Worm (Caenorhabditis elegans) whole organism, young adult: ENCODE results near the gene cpt-2.

Source experiments
- B0261.1 ChIP-seq: sonication (generic microtip); optimal IDR thresholded peaks from 2 replicates; lab custom pipeline; 2016; ENCODE audit warnings: mild to moderate bottlenecking, missing genetic modification characterization, moderate library complexity, missing compliant biosample characterization
- B0336.3 ChIP-seq: fragments of 200-800 bp; sonication (Bioruptor generic); IDR thresholded peaks from 2 replicates; pipeline ENCODE4 v1.3.6; 2022; ENCODE audit warnings: missing genetic modification characterization, missing compliant biosample characterization
- C17E4.6 ChIP-seq: fragments of 200-800 bp; sonication (Bioruptor generic); IDR thresholded peaks from 2 replicates; pipeline ENCODE4 v1.3.6; 2022; ENCODE audit warnings: missing genetic modification reagents, missing genetic modification characterization, missing compliant biosample characterization
- F22D6.2 ChIP-seq: sonication (generic microtip); optimal IDR thresholded peaks from 2 replicates; lab custom pipeline; 2016; ENCODE audit warnings: mild to moderate bottlenecking, missing genetic modification characterization, missing compliant biosample characterization
- F23B12.7 ChIP-seq: sonication (generic microtip); optimal IDR thresholded peaks from 2 replicates; lab custom pipeline; 2017; ENCODE audit warnings: missing genetic modification characterization, mild to moderate bottlenecking, missing compliant biosample characterization, antibody characterized with exemption, moderate library complexity; ENCODE audit not compliant: insufficient read depth
- Y56A3A.18 ChIP-seq: fragments of 200-800 bp; sonication (Bioruptor generic); IDR thresholded peaks from 2 replicates; pipeline ENCODE4 v1.3.6; 2022; ENCODE audit warnings: missing genetic modification reagents, missing genetic modification characterization, missing compliant biosample characterization
- Y95B8A.8 ChIP-seq: fragments of 200-800 bp; sonication (Bioruptor generic); IDR thresholded peaks from 2 replicates; pipeline ENCODE4 v1.3.6; 2022; ENCODE audit warnings: missing genetic modification reagents, missing genetic modification characterization, missing compliant biosample characterization
- ZK185.1 ChIP-seq: sonication (generic microtip); optimal IDR thresholded peaks from 2 replicates; lab custom pipeline; 2016; ENCODE audit warnings: mild to moderate bottlenecking, missing genetic modification characterization, missing compliant biosample characterization; ENCODE audit not compliant: poor library complexity, severe bottlenecking
- ama-1 ChIP-seq, 3 experiments: fragments of 150-350 bp in 1 of 3; sonication (generic microtip) in 2 of 3; optimal IDR thresholded peaks; 2 replicates each; lab custom pipeline; 2014 to 2018; ENCODE audit warnings: missing biosample characterization in 2 of 3, missing genetic modification characterization in 2 of 3, missing genetic modification reagents in 2 of 3
- athp-1 ChIP-seq: sonication (generic microtip); optimal IDR thresholded peaks from 2 replicates; lab custom pipeline; 2017; ENCODE audit warnings: mild to moderate bottlenecking, missing genetic modification characterization, missing compliant biosample characterization
- attf-5 ChIP-seq: fragments of 200-800 bp; sonication (Bioruptor generic); optimal IDR thresholded peaks from 2 replicates; lab custom pipeline; 2018; ENCODE audit warnings: mild to moderate bottlenecking, missing genetic modification characterization, missing compliant biosample characterization
- cebp-2 ChIP-seq: fragments of 200-800 bp; sonication (Bioruptor generic); IDR thresholded peaks from 2 replicates; pipeline ENCODE4 v1.3.6; 2022; ENCODE audit warnings: missing genetic modification characterization, missing compliant biosample characterization
- ceh-27 ChIP-seq: fragments of 200-800 bp; sonication (Bioruptor generic); optimal IDR thresholded peaks from 2 replicates; lab custom pipeline; 2018; ENCODE audit warnings: mild to moderate bottlenecking, missing genetic modification characterization, moderate library complexity, missing compliant biosample characterization
- ceh-79 ChIP-seq: sonication (generic microtip); optimal IDR thresholded peaks from 2 replicates; lab custom pipeline; 2017; ENCODE audit warnings: mild to moderate bottlenecking, missing genetic modification characterization, missing compliant biosample characterization
- chd-7 ChIP-seq: sonication (generic microtip); optimal IDR thresholded peaks from 2 replicates; lab custom pipeline; 2016; ENCODE audit warnings: mild to moderate bottlenecking, missing genetic modification characterization, moderate library complexity, missing compliant biosample characterization
- efl-1 ChIP-seq: fragments of 150-350 bp; optimal IDR thresholded peaks from 2 replicates; lab custom pipeline; 2014; ENCODE audit warnings: missing biosample characterization, missing genetic modification reagents, missing genetic modification characterization
- egl-18 ChIP-seq: fragments of 200-800 bp; sonication (Bioruptor generic); IDR thresholded peaks from 2 replicates; pipeline ENCODE4 v1.3.6; 2022; ENCODE audit warnings: missing genetic modification reagents, missing genetic modification characterization, missing compliant biosample characterization
- egl-44 ChIP-seq: fragments of 200-800 bp; sonication (Bioruptor generic); IDR thresholded peaks from 2 replicates; pipeline ENCODE4 v1.3.6; 2022; ENCODE audit warnings: missing genetic modification reagents, missing genetic modification characterization, missing compliant biosample characterization
- egrh-3 ChIP-seq: fragments of 200-800 bp; sonication (Bioruptor generic); IDR thresholded peaks from 2 replicates; pipeline ENCODE4 v1.3.6; 2022; ENCODE audit warnings: missing genetic modification reagents, missing genetic modification characterization, missing compliant biosample characterization
- hmg-1.2 ChIP-seq: fragments of 200-800 bp; sonication (Bioruptor generic); IDR thresholded peaks from 2 replicates; pipeline ENCODE4 v1.3.6; 2022; ENCODE audit warnings: missing genetic modification reagents, missing genetic modification characterization, missing compliant biosample characterization
- hrde-1 ChIP-seq: sonication (generic microtip); optimal IDR thresholded peaks from 2 replicates; lab custom pipeline; 2016; ENCODE audit warnings: missing genetic modification characterization, mild to moderate bottlenecking, missing compliant biosample characterization, moderate library complexity, missing genotype, missing genetic modification reagents, borderline replicate concordance
- hsf-1 ChIP-seq: fragments of 200-800 bp; sonication (Bioruptor generic); IDR thresholded peaks from 2 replicates; pipeline ENCODE4 v1.3.6; 2022; ENCODE audit warnings: missing genetic modification reagents, missing genetic modification characterization, missing compliant biosample characterization
- let-607 ChIP-seq, 2 experiments: fragments of 200-800 bp in 1 of 2; sonication (Bioruptor generic) in 1 of 2; sonication (generic microtip) in 1 of 2; optimal IDR thresholded peaks; 2 replicates each; lab custom pipeline; 2016 to 2018; ENCODE audit warnings: mild to moderate bottlenecking in 2 of 2, missing compliant biosample characterization in 2 of 2, missing genetic modification characterization in 2 of 2, moderate library complexity in 2 of 2, missing genotype in 1 of 2
- madf-3 ChIP-seq: fragments of 200-800 bp; sonication (Bioruptor generic); IDR thresholded peaks from 2 replicates; pipeline ENCODE4 v1.3.6; 2022; ENCODE audit warnings: missing genetic modification reagents, missing genetic modification characterization, missing compliant biosample characterization
- nhr-80 ChIP-seq: sonication (generic microtip); optimal IDR thresholded peaks from 2 replicates; lab custom pipeline; 2016; ENCODE audit warnings: missing genetic modification characterization, missing compliant biosample characterization
- pbrm-1 ChIP-seq: fragments of 200-800 bp; sonication (Bioruptor generic); IDR thresholded peaks from 2 replicates; pipeline ENCODE4 v1.3.6; 2022; ENCODE audit warnings: missing genetic modification reagents, missing genetic modification characterization, missing compliant biosample characterization
- rcor-1 ChIP-seq: fragments of 200-800 bp; sonication (Bioruptor generic); IDR thresholded peaks from 2 replicates; pipeline ENCODE4 v1.3.6; 2022; ENCODE audit warnings: missing genetic modification reagents, missing genetic modification characterization, missing compliant biosample characterization
- snpc-4 ChIP-seq, 5 experiments: fragments of 150-350 bp in 1 of 5; sonication (generic microtip) in 4 of 5; optimal IDR thresholded peaks; 2 replicates each; lab custom pipeline; 2014 to 2018; ENCODE audit warnings: missing genetic modification characterization in 5 of 5, missing biosample characterization in 3 of 5, antibody characterized with exemption in 2 of 5, mild to moderate bottlenecking in 2 of 5, missing compliant biosample characterization in 2 of 5, missing genotype in 2 of 5, moderate library complexity in 2 of 5, missing genetic modification reagents in 1 of 5
- tbp1 ChIP-seq: fragments of 200-800 bp; sonication (Bioruptor generic); optimal IDR thresholded peaks from 2 replicates; lab custom pipeline; 2018; ENCODE audit warnings: mild to moderate bottlenecking, missing genetic modification characterization, missing compliant biosample characterization
- tlf-1 ChIP-seq: fragments of 200-800 bp; sonication (Bioruptor generic); optimal IDR thresholded peaks from 2 replicates; lab custom pipeline; 2018; ENCODE audit warnings: mild to moderate bottlenecking, missing genetic modification characterization, missing compliant biosample characterization
- xnd-1 ChIP-seq: sonication (generic microtip); optimal IDR thresholded peaks from 2 replicates; lab custom pipeline; 2016; ENCODE audit warnings: missing genotype, missing genetic modification reagents, missing genetic modification characterization, missing compliant biosample characterization
- ztf-25 ChIP-seq: fragments of 200-800 bp; sonication (Bioruptor generic); IDR thresholded peaks from 2 replicates; pipeline ENCODE4 v1.3.6; 2022; ENCODE audit warnings: missing genetic modification reagents, missing genetic modification characterization, missing compliant biosample characterization
- ztf-26 ChIP-seq: sonication (generic microtip); optimal IDR thresholded peaks from 2 replicates; lab custom pipeline; 2017; ENCODE audit warnings: missing genetic modification characterization, missing compliant biosample characterization
- ztf-6 ChIP-seq: fragments of 200-800 bp; sonication (Bioruptor generic); IDR thresholded peaks from 2 replicates; pipeline ENCODE4 v1.3.6; 2022; ENCODE audit warnings: missing genetic modification reagents, missing genetic modification characterization, missing compliant biosample characterization

The cpt-2 gene

DNA sequence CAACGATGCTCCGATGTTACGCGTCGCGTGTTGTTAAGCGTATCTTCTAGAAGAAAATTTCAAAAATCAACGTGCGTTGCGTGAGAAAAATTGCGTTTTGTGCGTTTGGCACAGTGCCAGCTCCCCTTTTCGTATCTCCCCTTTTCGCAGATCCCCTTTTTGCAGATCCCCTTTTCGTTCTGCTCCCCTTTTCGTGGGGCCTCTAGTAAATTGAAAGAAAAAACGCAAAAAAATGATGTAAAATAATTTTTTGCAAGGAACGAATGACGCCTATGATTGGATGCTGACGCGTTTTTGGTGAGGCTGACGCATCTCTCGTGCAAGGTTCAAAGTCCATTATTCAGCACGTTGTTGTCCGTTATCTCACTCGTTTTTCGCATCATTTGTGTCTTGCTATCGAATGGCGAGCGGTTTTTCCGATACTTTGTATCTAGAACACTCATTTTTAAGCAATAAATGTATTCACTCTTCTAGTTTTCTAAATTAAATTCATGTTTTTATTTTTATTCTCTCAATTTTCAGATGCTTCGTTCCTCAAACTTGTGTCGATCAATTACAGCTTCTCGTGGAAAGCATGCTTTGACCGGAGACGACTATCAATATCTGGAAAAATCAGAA lies at the start of gene cpt-2 (continued):
- TF ChIP-seq rcor-1 (GFP tag; lab: Robert Waterston, UW) (peak; percentile 95), ztf-26 (tag; lab: Kevin White, UChicago) (peak; percentile 54), efl-1 (GFP tag; lab: Kevin White, UChicago) (peak; percentile 12), F22D6.2 (tag; lab: Kevin White, UChicago) (peak; percentile 35), athp-1 (tag; lab: Kevin White, UChicago) (peak; percentile 46), tbp1 (GFP tag; lab: Kevin White, UChicago) (peak; percentile 67), egrh-3 (GFP tag; lab: Robert Waterston, UW) (peak; percentile 81), ztf-25 (GFP tag; lab: Robert Waterston, UW) (0 out of 2 replicates have a peak, but pooled peaks have one; percentile 35), Y95B8A.8 (GFP tag; lab: Robert Waterston, UW) (peak; percentile 79; the same call in 1 of the 2 replicates), egl-44 (peak; percentile 92), madf-3 (GFP tag; lab: Robert Waterston, UW) (peak; percentile 90), ceh-27 (peak; percentile 68), B0336.3 (peak; percentile 76), snpc-4 (GFP tag; optimal IDR thresholded peaks at IDR 0.05; lab: Kevin White, UChicago) (peak; percentile 13), snpc-4 (tag; optimal IDR thresholded peaks at IDR 0.05; lab: Kevin White, UChicago) (peak; percentile 27 to 71 (median 62)), ztf-6 (GFP tag; lab: Robert Waterston, UW) (peak; percentile 68; the same call in 1 of the 2 replicates), attf-5 (GFP tag; lab: Kevin White, UChicago) (peak; percentile 75), pbrm-1 (GFP tag; lab: Robert Waterston, UW) (peak; percentile 90), hmg-1.2 (GFP tag; lab: Robert Waterston, UW) (peak; percentile 65), let-607 (tag; optimal IDR thresholded peaks at IDR 0.05; lab: Kevin White, UChicago) (peak; percentile 22 to 65), F23B12.7 (tag; lab: Kevin White, UChicago) (peak; percentile 48), egl-18 (GFP tag; lab: Robert Waterston, UW) (peak; percentile 80; the same call in 1 of the 2 replicates), C17E4.6 (peak; percentile 88)

ce11 chrIV:11130774-11131173 lies 48.7 kb upstream of the cpt-2 start:
- TF ChIP-seq ama-1 (optimal IDR thresholded peaks at IDR 0.05; lab: Kevin White, UChicago) (no peak), ama-1 (GFP tag; optimal IDR thresholded peaks at IDR 0.05; lab: Kevin White, UChicago) (peak in 1 of 2 experiments; percentile 44), nhr-80 (tag; lab: Kevin White, UChicago) (peak; percentile 45), B0261.1 (tag; lab: Kevin White, UChicago) (no peak), hmg-1.2 (GFP tag; lab: Robert Waterston, UW) (peak; percentile 29; the same call in 1 of the 2 replicates), let-607 (tag; optimal IDR thresholded peaks at IDR 0.05; lab: Kevin White, UChicago) (peak in 1 of 2 experiments; percentile 8), chd-7 (tag; lab: Kevin White, UChicago) (no peak)

DNA sequence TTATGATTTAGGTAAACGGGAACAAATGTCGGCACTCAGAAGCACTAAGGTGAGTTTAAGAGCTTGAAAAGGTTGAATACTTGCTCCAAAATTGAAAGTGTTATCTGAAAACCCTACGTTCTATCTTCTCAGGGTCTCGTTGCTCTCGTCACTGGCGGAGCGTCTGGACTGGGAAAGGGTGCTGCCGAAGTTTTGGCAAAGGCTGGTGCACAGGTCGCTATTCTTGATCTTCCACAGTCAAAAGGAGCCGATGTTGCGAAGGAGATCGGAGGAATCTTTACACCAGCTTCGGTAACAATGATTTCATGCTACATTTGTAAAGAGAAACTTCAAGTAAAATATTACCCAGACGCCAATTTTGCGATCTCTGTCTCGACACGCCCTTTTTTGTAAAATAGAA lies 48.2 kb upstream of the cpt-2 start, which contains the start of gene ard-1:
Gene ard-1, plus strand, starts transcription at position 12 of the 400 bp plus-strand sequence.
- TF ChIP-seq hsf-1 (GFP tag; lab: Robert Waterston, UW): 0 out of 2 replicates have a peak, but pooled peaks have one; percentile 15
- no peak for TF ChIP-seq tlf-1 (GFP tag; lab: Kevin White, UChicago)
- no peak for TF ChIP-seq ZK185.1 (tag; lab: Kevin White, UChicago)
- TF ChIP-seq B0336.3: 0 out of 2 replicates have a peak, but pooled peaks have one; percentile 39
- TF ChIP-seq hrde-1 (tag; lab: Kevin White, UChicago): no peak
- TF ChIP-seq madf-3 (GFP tag; lab: Robert Waterston, UW): 0 out of 2 replicates have a peak, but pooled peaks have one; percentile 32
- no peak for TF ChIP-seq ceh-79 (tag; lab: Kevin White, UChicago)
- TF ChIP-seq cebp-2 (GFP tag; lab: Robert Waterston, UW): no peak
- no peak for TF ChIP-seq Y56A3A.18 (GFP tag; lab: Robert Waterston, UW)
- peak; percentile 10 for TF ChIP-seq xnd-1
